Fruit fly (Drosophila melanogaster) whole organism, embryonic: ENCODE results near the gene CG14052.

Experiments
- Aef1 ChIP-seq: fragments of 200-800 bp; sonication (Bioruptor generic); IDR thresholded peaks from 3 replicates; pipeline ENCODE4 v1.3.6; 2022; ENCODE audit warnings: missing biosample characterization, missing genetic modification characterization
- Asciz ChIP-seq: fragments of 200-800 bp; sonication (Bioruptor generic); optimal IDR thresholded peaks from 2 replicates; lab custom pipeline; 2017; ENCODE audit warnings: missing biosample characterization, mild to moderate bottlenecking, missing genetic modification characterization, missing genetic modification reagents
- BEAF-32 ChIP-seq: fragments of 200-800 bp; sonication (Bioruptor generic); optimal IDR thresholded peaks from 3 replicates; lab custom pipeline; 2017; ENCODE audit warnings: missing biosample characterization, missing genetic modification characterization, mild to moderate bottlenecking, moderate library complexity, missing genetic modification reagents
- CG10321 ChIP-seq: fragments of 200-800 bp; sonication (Bioruptor generic); IDR thresholded peaks from 2 replicates; pipeline ENCODE4 v1.3.6; 2022; ENCODE audit warnings: missing biosample characterization, missing genetic modification characterization
- CG12942 ChIP-seq: fragments of 200-800 bp; sonication (Bioruptor generic); optimal IDR thresholded peaks from 3 replicates; lab custom pipeline; 2016; ENCODE audit warnings: missing biosample characterization, missing genetic modification characterization
- CG14710 ChIP-seq: fragments of 200-800 bp; sonication (Bioruptor generic); optimal IDR thresholded peaks from 3 replicates; lab custom pipeline; 2019; ENCODE audit warnings: missing biosample characterization, mild to moderate bottlenecking, missing genetic modification characterization, moderate library complexity
- CG1529 ChIP-seq: fragments of 200-800 bp; sonication (Bioruptor generic); optimal IDR thresholded peaks from 3 replicates; lab custom pipeline; 2018; ENCODE audit warnings: missing biosample characterization, missing genetic modification characterization
- CG16779 ChIP-seq: fragments of 200-800 bp; sonication (Bioruptor generic); IDR thresholded peaks from 2 replicates; pipeline ENCODE4 v1.3.6; 2022; ENCODE audit warnings: missing biosample characterization, missing genetic modification characterization
- CG16813 ChIP-seq: fragments of 200-800 bp; sonication (Bioruptor generic); IDR thresholded peaks from 3 replicates; pipeline ENCODE4 v1.3.6; 2022; ENCODE audit warnings: missing biosample characterization, missing genetic modification characterization; ENCODE audit not compliant: partially characterized antibody
- CG17186 ChIP-seq: fragments of 200-800 bp; sonication (Bioruptor generic); optimal IDR thresholded peaks from 3 replicates; lab custom pipeline; 2017; ENCODE audit warnings: missing biosample characterization, missing genetic modification reagents, missing genetic modification characterization
- CG17361 ChIP-seq: fragments of 200-800 bp; sonication (Bioruptor generic); IDR thresholded peaks from 3 replicates; pipeline ENCODE4 v1.3.6; 2022; ENCODE audit warnings: missing biosample characterization, missing genetic modification characterization
- CG34224 ChIP-seq: fragments of 200-800 bp; sonication (Bioruptor generic); IDR thresholded peaks from 3 replicates; pipeline ENCODE4 v1.3.6; 2022; ENCODE audit warnings: missing biosample characterization, missing genetic modification characterization; ENCODE audit not compliant: partially characterized antibody
- CG4617 ChIP-seq: fragments of 200-800 bp; sonication (Bioruptor generic); optimal IDR thresholded peaks from 3 replicates; lab custom pipeline; 2016; ENCODE audit warnings: missing biosample characterization, missing genetic modification characterization, borderline replicate concordance
- CG4820 ChIP-seq: fragments of 200-800 bp; sonication (Bioruptor generic); optimal IDR thresholded peaks from 3 replicates; lab custom pipeline; 2016; ENCODE audit warnings: missing biosample characterization, missing genetic modification characterization
- CG6175 ChIP-seq: fragments of 200-800 bp; sonication (Bioruptor generic); IDR thresholded peaks from 3 replicates; pipeline ENCODE4 v1.3.6; 2022; ENCODE audit warnings: missing biosample characterization, missing genetic modification characterization
- CG6254 ChIP-seq: fragments of 200-800 bp; sonication (Bioruptor generic); optimal IDR thresholded peaks from 3 replicates; lab custom pipeline; 2017; ENCODE audit warnings: mild to moderate bottlenecking, missing biosample characterization, missing genetic modification reagents, missing genetic modification characterization
- CG7271 ChIP-seq: fragments of 200-800 bp; sonication (Bioruptor generic); optimal IDR thresholded peaks from 2 replicates; lab custom pipeline; 2018; ENCODE audit warnings: missing biosample characterization, mild to moderate bottlenecking, missing genetic modification characterization, moderate library complexity
- CG7357 ChIP-seq: fragments of 200-800 bp; sonication (Bioruptor generic); IDR thresholded peaks from 3 replicates; pipeline ENCODE4 v1.3.6; 2022; ENCODE audit warnings: missing biosample characterization, missing genetic modification characterization
- CG7928 ChIP-seq: fragments of 200-800 bp; sonication (Bioruptor generic); optimal IDR thresholded peaks from 2 replicates; lab custom pipeline; 2017; ENCODE audit warnings: missing biosample characterization, mild to moderate bottlenecking, missing genetic modification characterization
- CG7987 ChIP-seq: fragments of 200-800 bp; sonication (Bioruptor generic); optimal IDR thresholded peaks from 2 replicates; lab custom pipeline; 2018; ENCODE audit warnings: missing biosample characterization, mild to moderate bottlenecking, missing genetic modification characterization, moderate library complexity
- Deaf1 ChIP-seq: fragments of 200-800 bp; optimal IDR thresholded peaks from 3 replicates; lab custom pipeline; 2019; ENCODE audit warnings: missing biosample characterization, mild to moderate bottlenecking, missing genetic modification characterization, moderate library complexity
- Dek ChIP-seq: fragments of 200-800 bp; sonication (Bioruptor generic); optimal IDR thresholded peaks from 3 replicates; lab custom pipeline; 2019; ENCODE audit warnings: missing biosample characterization, mild to moderate bottlenecking, missing genetic modification characterization, moderate library complexity
- Dip2 ChIP-seq: fragments of 200-800 bp; sonication (Bioruptor generic); IDR thresholded peaks from 2 replicates; pipeline ENCODE4 v1.3.6; 2022; ENCODE audit warnings: missing biosample characterization, missing genetic modification characterization
- Doc3 ChIP-seq: fragments of 200-800 bp; sonication (Bioruptor generic); IDR thresholded peaks from 3 replicates; pipeline ENCODE4 v1.3.6; 2022; ENCODE audit warnings: missing biosample characterization, missing genetic modification characterization; ENCODE audit not compliant: partially characterized antibody
- Ets65A ChIP-seq: fragments of 200-800 bp; sonication (Bioruptor generic); peaks from one replicate; lab custom pipeline; 2016; ENCODE audit warnings: missing biosample characterization, missing genetic modification characterization
- HLH4C ChIP-seq: fragments of 200-800 bp; sonication (Bioruptor generic); IDR thresholded peaks from 3 replicates; pipeline ENCODE4 v1.3.6; 2022; ENCODE audit warnings: missing biosample characterization, missing genetic modification characterization; ENCODE audit not compliant: partially characterized antibody
- Hey ChIP-seq: fragments of 200-800 bp; sonication (Bioruptor generic); optimal IDR thresholded peaks from 3 replicates; lab custom pipeline; 2018; ENCODE audit warnings: missing biosample characterization, mild to moderate bottlenecking, missing genetic modification characterization
- MBD-R2 ChIP-seq: fragments of 200-800 bp; sonication (Bioruptor generic); IDR thresholded peaks from 2 replicates; pipeline ENCODE4 v1.3.6; 2022; ENCODE audit warnings: missing biosample characterization, missing genetic modification characterization
- Mrtf ChIP-seq: fragments of 200-800 bp; sonication (Bioruptor generic); IDR thresholded peaks from 3 replicates; pipeline ENCODE4 v1.3.6; 2022; ENCODE audit warnings: missing biosample characterization, missing genetic modification characterization
- Sry-δ ChIP-seq: fragments of 200-800 bp; sonication (Bioruptor generic); optimal IDR thresholded peaks from 2 replicates; lab custom pipeline; 2016; ENCODE audit warnings: missing biosample characterization, missing genetic modification characterization
- Taf1 ChIP-seq: fragments of 200-800 bp; sonication (Bioruptor generic); IDR thresholded peaks from 2 replicates; pipeline ENCODE4 v1.3.6; 2022; ENCODE audit warnings: missing biosample characterization, missing genetic modification characterization
- ab ChIP-seq: fragments of 200-800 bp; sonication (Bioruptor generic); optimal IDR thresholded peaks from 2 replicates; lab custom pipeline; 2016; ENCODE audit warnings: missing biosample characterization, missing genetic modification characterization
- amos ChIP-seq: fragments of 200-800 bp; sonication (Bioruptor generic); IDR thresholded peaks from 2 replicates; pipeline ENCODE4 v1.3.6; 2022; ENCODE audit warnings: missing biosample characterization, missing genetic modification characterization; ENCODE audit not compliant: partially characterized antibody
- bbx ChIP-seq: fragments of 200-800 bp; sonication (Bioruptor generic); IDR thresholded peaks from 2 replicates; pipeline ENCODE4 v1.3.6; 2022; ENCODE audit warnings: missing biosample characterization, missing genetic modification characterization; ENCODE audit not compliant: partially characterized antibody
- cg ChIP-seq: fragments of 200-800 bp; sonication (Bioruptor generic); optimal IDR thresholded peaks from 3 replicates; lab custom pipeline; 2019; ENCODE audit warnings: missing biosample characterization, mild to moderate bottlenecking, missing genetic modification characterization, moderate library complexity
- chinmo ChIP-seq: fragments of 200-800 bp; sonication (Bioruptor generic); IDR thresholded peaks from 4 replicates; pipeline ENCODE4 v1.3.6; 2022; ENCODE audit warnings: missing biosample characterization, missing genetic modification characterization; ENCODE audit not compliant: partially characterized antibody
- hbn ChIP-seq: fragments of 200-800 bp; sonication (Bioruptor generic); IDR thresholded peaks from 2 replicates; pipeline ENCODE4 v1.3.6; 2022; ENCODE audit warnings: missing biosample characterization, missing genetic modification characterization; ENCODE audit not compliant: partially characterized antibody
- inv ChIP-seq: fragments of 200-800 bp; sonication (Bioruptor generic); IDR thresholded peaks from 2 replicates; pipeline ENCODE4 v1.3.6; 2022; ENCODE audit warnings: missing biosample characterization, missing genetic modification characterization; ENCODE audit not compliant: partially characterized antibody
- jumu ChIP-seq: fragments of 200-800 bp; sonication (Bioruptor generic); optimal IDR thresholded peaks from 3 replicates; lab custom pipeline; 2016; ENCODE audit warnings: missing biosample characterization, missing genetic modification characterization
- nerfin-2 ChIP-seq: fragments of 200-800 bp; sonication (Bioruptor generic); IDR thresholded peaks from 2 replicates; pipeline ENCODE4 v1.3.6; 2022; ENCODE audit warnings: missing biosample characterization, missing genetic modification characterization; ENCODE audit not compliant: partially characterized antibody
- ranshi ChIP-seq: fragments of 200-800 bp; sonication (Bioruptor generic); IDR thresholded peaks from 2 replicates; pipeline ENCODE4 v1.3.6; 2022; ENCODE audit warnings: missing biosample characterization, missing genetic modification characterization
- run ChIP-seq: fragments of 200-800 bp; sonication (Bioruptor generic); optimal IDR thresholded peaks from 3 replicates; lab custom pipeline; 2018; ENCODE audit warnings: missing biosample characterization, mild to moderate bottlenecking, missing genetic modification characterization
- sima ChIP-seq: fragments of 200-800 bp; sonication (Bioruptor generic); optimal IDR thresholded peaks from 2 replicates; lab custom pipeline; 2016; ENCODE audit warnings: missing biosample characterization, missing genetic modification characterization
- sqz ChIP-seq: fragments of 200-800 bp; sonication (Bioruptor generic); optimal IDR thresholded peaks from 3 replicates; lab custom pipeline; 2018; ENCODE audit warnings: missing biosample characterization, mild to moderate bottlenecking, missing genetic modification characterization
- stwl ChIP-seq: fragments of 200-800 bp; sonication (Bioruptor generic); optimal IDR thresholded peaks from 3 replicates; lab custom pipeline; 2018; ENCODE audit warnings: missing biosample characterization, mild to moderate bottlenecking, missing genetic modification characterization, moderate library complexity
- tna ChIP-seq: fragments of 200-800 bp; sonication (Bioruptor generic); IDR thresholded peaks from 2 replicates; pipeline ENCODE4 v1.3.6; 2022; ENCODE audit warnings: missing biosample characterization, missing genetic modification characterization; ENCODE audit not compliant: partially characterized antibody
- unc-4 ChIP-seq: fragments of 200-800 bp; sonication (Bioruptor generic); IDR thresholded peaks from 2 replicates; pipeline ENCODE4 v1.3.6; 2022; ENCODE audit warnings: missing biosample characterization, missing genetic modification characterization; ENCODE audit not compliant: partially characterized antibody
- vnd ChIP-seq: fragments of 200-800 bp; sonication (Bioruptor generic); IDR thresholded peaks from 3 replicates; pipeline ENCODE4 v1.3.6; 2022; ENCODE audit warnings: missing biosample characterization, missing genetic modification characterization; ENCODE audit not compliant: partially characterized antibody
- yki ChIP-seq: fragments of >200 bp; optimal IDR thresholded peaks from 3 replicates; lab custom pipeline; 2018
- zf30C ChIP-seq: fragments of 200-800 bp; sonication (Bioruptor generic); optimal IDR thresholded peaks from 3 replicates; lab custom pipeline; 2018; ENCODE audit warnings: missing biosample characterization, mild to moderate bottlenecking, missing genetic modification characterization

CG14052 gene

DNA sequence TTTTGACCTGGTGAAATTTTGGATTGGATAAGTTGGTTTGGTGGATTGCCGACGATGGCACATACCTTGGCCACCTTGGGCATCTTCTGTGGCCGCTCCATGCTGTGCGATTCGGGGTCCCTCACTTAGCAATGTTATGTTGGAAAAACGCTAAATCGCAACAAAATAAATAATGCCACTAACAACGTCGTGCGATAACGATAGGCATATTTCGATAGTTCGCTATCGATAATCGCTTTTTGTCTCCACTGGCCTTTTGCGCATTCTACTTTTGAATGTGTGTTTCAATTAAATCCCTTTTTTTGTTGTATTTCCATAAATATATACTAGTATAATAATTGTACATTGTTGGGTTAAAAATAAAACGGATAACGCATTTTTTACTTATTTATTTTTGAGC is 26.2 kb downstream of the CG14052 start, which contains the start of gene crn (continued):
- no peak for TF ChIP-seq Hey (tag; lab: Kevin White, UChicago)
- peak; percentile 77 for TF ChIP-seq CG34224
- peak; percentile 40 for TF ChIP-seq stwl
- TF ChIP-seq ranshi (GFP tag; lab: Robert Waterston, UW): no peak
- TF ChIP-seq yki (lab: Kevin White, UChicago): no peak
- TF ChIP-seq hbn: peak; percentile 49; the same call in 1 of the 2 replicates
- TF ChIP-seq Ets65A (GFP tag; lab: Kevin White, UChicago): no peak
- peak; percentile 6 for TF ChIP-seq CG14710 (tag; lab: Kevin White, UChicago)
- peak; percentile 53; the same call in 1 of the 2 replicates for TF ChIP-seq unc-4 (GFP tag; lab: Robert Waterston, UW)
- TF ChIP-seq run (tag; lab: Kevin White, UChicago): no peak
- TF ChIP-seq Taf1 (GFP tag; lab: Robert Waterston, UW): no peak
- no peak for TF ChIP-seq CG10321
- TF ChIP-seq amos (GFP tag; lab: Robert Waterston, UW): peak; percentile 62; the same call in 1 of the 2 replicates
- TF ChIP-seq Doc3 (GFP tag; lab: Robert Waterston, UW): peak; percentile 57
- peak; percentile 58; the same call in 2 of the 3 replicates for TF ChIP-seq vnd
- TF ChIP-seq CG16813 (GFP tag; lab: Robert Waterston, UW): peak; percentile 59; the same call in 2 of the 3 replicates
- no peak for TF ChIP-seq Aef1
- peak; percentile 82 for TF ChIP-seq nerfin-2 (GFP tag; lab: Robert Waterston, UW)
- TF ChIP-seq BEAF-32 (GFP tag; lab: Kevin White, UChicago): peak; percentile 52
- no peak for TF ChIP-seq sqz
- peak; percentile 51; the same call in 1 of the 2 replicates for TF ChIP-seq inv (GFP tag; lab: Robert Waterston, UW)
- TF ChIP-seq CG7271 (tag; lab: Kevin White, UChicago): no peak
- TF ChIP-seq chinmo (GFP tag; lab: Robert Waterston, UW): 0 out of 4 replicates have a peak, but pooled peaks have one; percentile 65
- no peak for TF ChIP-seq CG6254 (GFP tag; lab: Kevin White, UChicago)
- TF ChIP-seq CG17361 (GFP tag; lab: Robert Waterston, UW): no peak
- TF ChIP-seq cg (GFP tag; lab: Kevin White, UChicago): no peak
- TF ChIP-seq Mrtf (GFP tag; lab: Robert Waterston, UW): no peak
- TF ChIP-seq CG16779 (GFP tag; lab: Robert Waterston, UW): no peak
- no peak for TF ChIP-seq sima (GFP tag; lab: Kevin White, UChicago)
- peak; percentile 70 for TF ChIP-seq MBD-R2
- no peak for TF ChIP-seq CG4820 (GFP tag; lab: Kevin White, UChicago)
- no peak for TF ChIP-seq Asciz (GFP tag; lab: Kevin White, UChicago)
- peak; percentile 68 for TF ChIP-seq bbx
- no peak for TF ChIP-seq CG7987
- TF ChIP-seq CG1529 (GFP tag; lab: Kevin White, UChicago): no peak
- no peak for TF ChIP-seq CG12942 (GFP tag; lab: Kevin White, UChicago)
- TF ChIP-seq zf30C (GFP tag; lab: Kevin White, UChicago): no peak
- TF ChIP-seq Sry-δ (GFP tag; lab: Kevin White, UChicago): peak; percentile 28
- TF ChIP-seq tna (GFP tag; lab: Robert Waterston, UW): peak; percentile 85
- no peak for TF ChIP-seq Dek (tag; lab: Kevin White, UChicago)
- no peak for TF ChIP-seq Deaf1
- no peak for TF ChIP-seq CG7928 (GFP tag; lab: Kevin White, UChicago)
- TF ChIP-seq jumu (GFP tag; lab: Kevin White, UChicago): no peak
- peak; percentile 83 for TF ChIP-seq CG7357 (GFP tag; lab: Robert Waterston, UW)
- peak; percentile 44 for TF ChIP-seq CG4617 (GFP tag; lab: Kevin White, UChicago)
- TF ChIP-seq ab: no peak
- no peak for TF ChIP-seq Dip2 (GFP tag; lab: Robert Waterston, UW)
- TF ChIP-seq CG17186 (GFP tag; lab: Kevin White, UChicago): peak; percentile 22
- TF ChIP-seq HLH4C (GFP tag; lab: Robert Waterston, UW): peak; percentile 81
- no peak for TF ChIP-seq CG6175 (GFP tag; lab: Robert Waterston, UW)
